Worm (Caenorhabditis elegans) whole organism, mixed stage, embryonic: Measurements from ENCODE around the gene F10C1.23.

ENCODE experiments used
- unc-62 ChIP-seq: fragments of 150-350 bp; optimal IDR thresholded peaks from 2 replicates; lab custom pipeline; 2014; ENCODE audit warnings: missing biosample characterization, missing genetic modification reagents, missing genetic modification characterization
- ztf-11 ChIP-seq: fragments of 150-350 bp; optimal IDR thresholded peaks from 2 replicates; lab custom pipeline; 2014; ENCODE audit warnings: missing biosample characterization, missing genetic modification characterization

DNA sequence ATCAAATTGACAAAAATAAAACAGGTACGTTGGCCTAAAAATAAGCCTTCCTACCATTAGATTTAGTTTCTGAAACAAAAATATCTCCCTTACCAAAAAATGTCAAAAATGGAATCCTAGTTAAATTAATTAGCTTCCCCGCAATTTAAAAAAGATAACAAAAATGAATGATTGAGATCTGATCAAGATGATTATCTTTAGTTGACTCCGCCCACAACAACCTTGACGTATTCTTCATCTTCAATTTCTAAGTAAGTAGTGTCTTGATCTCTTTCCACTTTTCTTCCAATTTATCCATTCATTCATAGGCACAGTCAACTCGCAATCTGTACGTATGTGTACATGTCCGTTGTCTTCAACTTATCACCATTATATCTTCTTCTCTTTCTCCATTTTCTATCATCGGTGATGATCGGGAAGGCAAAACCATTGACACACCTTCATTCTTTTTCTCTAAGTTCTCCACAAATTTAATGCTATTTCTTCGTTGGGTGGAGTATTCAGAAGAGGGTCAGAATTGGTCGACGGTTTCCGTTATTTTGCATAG is 10.5 kb downstream of the F10C1.23 start:
- TF ChIP-seq unc-62 (no peak), ztf-11 (tag; lab: Kevin White, UChicago) (no peak)
